Worm (Caenorhabditis elegans): ENCODE results near the gene K02F6.5.

ce11 chrII:2503703-2504430 lies 30.7 kb upstream of the K02F6.5 start:
- TF ChIP-seq dao-5 (tag; optimal IDR thresholded peaks at IDR 0.05): no peak
- TF ChIP-seq him-1 (tag; optimal IDR thresholded peaks at IDR 0.05): no peak
